Fruit fly (Drosophila melanogaster) Kc167 (cell line): ENCODE measurements around the gene Acsf3.

Source experiments
- h ChIP-seq: fragments of >200 bp; optimal IDR thresholded peaks from 3 replicates; lab custom pipeline; 2018; ENCODE audit warnings: missing external identifiers
- psq ChIP-seq: fragments of >200 bp; optimal IDR thresholded peaks from 2 replicates; lab custom pipeline; 2017; ENCODE audit warnings: missing external identifiers

DNA sequence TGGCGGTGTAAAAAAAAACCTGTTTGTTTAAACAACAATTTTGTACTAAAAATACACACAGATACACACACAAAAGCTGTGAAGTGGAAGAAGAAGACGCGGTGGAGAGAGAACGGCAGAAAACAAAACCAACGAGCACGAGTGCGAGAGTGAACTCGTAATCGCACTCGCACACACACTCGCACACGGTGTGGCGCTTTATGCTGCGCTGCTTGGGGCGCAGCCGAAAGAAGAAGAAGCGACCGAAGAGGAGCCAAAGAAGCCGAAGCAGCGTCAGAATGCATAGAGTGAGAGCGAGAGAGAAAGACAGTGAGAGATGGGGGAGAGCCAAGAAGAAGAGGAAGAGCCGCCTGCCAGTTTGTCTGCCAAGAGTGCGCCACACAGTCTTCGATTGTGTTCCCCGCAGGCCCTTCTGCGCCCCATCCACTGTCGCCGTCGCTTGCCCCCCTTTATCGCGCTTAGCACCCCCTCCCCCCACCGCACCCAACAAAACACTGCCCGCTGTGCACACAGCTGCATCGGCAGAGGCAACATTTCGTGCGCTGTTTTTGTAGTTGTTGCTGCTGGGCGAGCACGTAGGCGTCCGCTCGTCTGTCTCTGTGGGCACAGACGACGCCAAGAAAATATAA lies 28.0 kb upstream of the Acsf3 start:
- TF ChIP-seq h, result no peak
- no peak for TF ChIP-seq psq (lab: Kevin White, UChicago)
